Fruit fly (Drosophila melanogaster) whole organism, adult: Measurements from ENCODE around the gene gukh.
A peak's percentile ranks its signal among the peaks of the same experiment; 100 is the strongest.

Experiments used
- CG12768 ChIP-seq: fragments of 200-800 bp; sonication (Bioruptor generic); optimal IDR thresholded peaks from 2 replicates; lab custom pipeline; 2017; ENCODE audit warnings: missing biosample characterization, missing genetic modification characterization, mild to moderate bottlenecking, moderate library complexity, missing genetic modification reagents
- CG1620 ChIP-seq: fragments of 200-800 bp; sonication (Bioruptor generic); optimal IDR thresholded peaks from 2 replicates; lab custom pipeline; 2016; ENCODE audit warnings: missing biosample characterization, missing genetic modification characterization
- CG33017 ChIP-seq: fragments of 200-800 bp; sonication (Bioruptor generic); optimal IDR thresholded peaks from 2 replicates; lab custom pipeline; 2018; ENCODE audit warnings: missing biosample characterization, mild to moderate bottlenecking, missing genetic modification characterization, moderate library complexity
- CG7045 ChIP-seq: fragments of 200-800 bp; sonication (Bioruptor generic); optimal IDR thresholded peaks from 2 replicates; lab custom pipeline; 2017; ENCODE audit warnings: missing biosample characterization, mild to moderate bottlenecking, missing genetic modification characterization
- kay ChIP-seq: fragments of 200-800 bp; sonication (Bioruptor generic); peaks from one replicate; lab custom pipeline; 2016; ENCODE audit warnings: missing biosample characterization, missing genetic modification characterization, borderline replicate concordance
- tj ChIP-seq: fragments of 200-800 bp; sonication (Bioruptor generic); optimal IDR thresholded peaks from 3 replicates; lab custom pipeline; 2017; ENCODE audit warnings: missing biosample characterization, mild to moderate bottlenecking, missing genetic modification characterization, moderate library complexity

- TF ChIP-seq tj (GFP tag; lab: Kevin White, UChicago) (peak; percentile 10), CG7045 (GFP tag; lab: Kevin White, UChicago) (no peak), CG1620 (GFP tag; lab: Kevin White, UChicago) (no peak), kay (no peak), CG12768 (no peak), CG33017 (tag; lab: Kevin White, UChicago) (no peak)
Observed at dm6 chr3R:19056884-19057283, 73.1 kb downstream of the gukh start.
